Worm (Caenorhabditis elegans) whole organism, young adult: Measurements from ENCODE around the gene lnkn-1.
"Not testable (repeated sequence)": the region's sequence is repeated elsewhere in the genome, so short reads cannot be mapped to it uniquely, and the experiment has no call there.

Experiments
- B0336.3 ChIP-seq: fragments of 200-800 bp; sonication (Bioruptor generic); IDR thresholded peaks from 2 replicates; pipeline ENCODE4 v1.3.6; 2022; ENCODE audit warnings: missing genetic modification characterization, missing compliant biosample characterization
- D2030.7 ChIP-seq: fragments of 200-800 bp; sonication (Bioruptor generic); IDR thresholded peaks from 2 replicates; pipeline ENCODE4 v1.3.6; 2022; ENCODE audit warnings: missing genetic modification reagents, missing genetic modification characterization, missing compliant biosample characterization
- F33H1.4 ChIP-seq: fragments of 200-800 bp; sonication (Bioruptor generic); IDR thresholded peaks from 2 replicates; pipeline ENCODE4 v1.3.6; 2022; ENCODE audit warnings: missing genetic modification reagents, missing genetic modification characterization, missing compliant biosample characterization
- F39B2.1 ChIP-seq: fragments of 200-800 bp; sonication (Bioruptor generic); IDR thresholded peaks from 2 replicates; pipeline ENCODE4 v1.3.6; 2022; ENCODE audit warnings: missing genetic modification reagents, missing genetic modification characterization, missing compliant biosample characterization
- Y53F4B.3 ChIP-seq: fragments of 200-800 bp; sonication (Bioruptor generic); IDR thresholded peaks from 2 replicates; pipeline ENCODE4 v1.3.6; 2022; ENCODE audit warnings: missing genetic modification reagents, missing genetic modification characterization, missing compliant biosample characterization
- Y53G8AR.9 ChIP-seq: fragments of 200-800 bp; sonication (Bioruptor generic); conservative IDR thresholded peaks from 2 replicates; pipeline ENCODE4 v1.3.6; 2022; ENCODE audit warnings: missing genetic modification reagents, missing genetic modification characterization, missing compliant biosample characterization
- Y56A3A.18 ChIP-seq: fragments of 200-800 bp; sonication (Bioruptor generic); IDR thresholded peaks from 2 replicates; pipeline ENCODE4 v1.3.6; 2022; ENCODE audit warnings: missing genetic modification reagents, missing genetic modification characterization, missing compliant biosample characterization
- Y79H2A.3 ChIP-seq: fragments of 200-800 bp; sonication (Bioruptor generic); conservative IDR thresholded peaks from 2 replicates; pipeline ENCODE4 v1.3.6; 2022; ENCODE audit warnings: missing genetic modification reagents, missing genetic modification characterization, missing compliant biosample characterization
- Y95B8A.8 ChIP-seq: fragments of 200-800 bp; sonication (Bioruptor generic); IDR thresholded peaks from 2 replicates; pipeline ENCODE4 v1.3.6; 2022; ENCODE audit warnings: missing genetic modification reagents, missing genetic modification characterization, missing compliant biosample characterization
- aptf-2 ChIP-seq: fragments of 200-800 bp; sonication (Bioruptor generic); conservative IDR thresholded peaks from 2 replicates; pipeline ENCODE4 v1.3.6; 2022; ENCODE audit warnings: missing genetic modification reagents, missing genetic modification characterization, missing compliant biosample characterization
- bed-1 ChIP-seq: fragments of 200-800 bp; sonication (Bioruptor generic); IDR thresholded peaks from 2 replicates; pipeline ENCODE4 v1.3.6; 2022; ENCODE audit warnings: missing genetic modification reagents, missing genetic modification characterization, missing compliant biosample characterization
- cebp-1 ChIP-seq, 2 experiments: fragments of 200-800 bp in 1 of 2; sonication (Bioruptor generic) in 1 of 2; sonication (generic microtip) in 1 of 2; IDR thresholded peaks in 1 of 2; optimal IDR thresholded peaks in 1 of 2; 2 replicates each; pipeline versions ENCODE4 v1.3.6 to Lab custom; 2017 to 2022; ENCODE audit warnings: missing compliant biosample characterization in 2 of 2, missing genetic modification characterization in 2 of 2, mild to moderate bottlenecking in 1 of 2, missing genetic modification reagents in 1 of 2, moderate library complexity in 1 of 2
- ceh-58 ChIP-seq: fragments of 200-800 bp; sonication (Bioruptor generic); IDR thresholded peaks from 2 replicates; pipeline ENCODE4 v1.3.6; 2022; ENCODE audit warnings: missing genetic modification characterization, missing compliant biosample characterization
- ceh-79 ChIP-seq: sonication (generic microtip); optimal IDR thresholded peaks from 2 replicates; lab custom pipeline; 2017; ENCODE audit warnings: mild to moderate bottlenecking, missing genetic modification characterization, missing compliant biosample characterization
- die-1 ChIP-seq: sonication (generic microtip); optimal IDR thresholded peaks from 2 replicates; lab custom pipeline; 2016; ENCODE audit warnings: missing genotype, mild to moderate bottlenecking, missing genetic modification characterization, missing compliant biosample characterization
- dox-1 ChIP-seq: fragments of 200-800 bp; sonication (Bioruptor generic); IDR thresholded peaks from 2 replicates; pipeline ENCODE4 v1.3.6; 2022; ENCODE audit warnings: missing genetic modification reagents, missing genetic modification characterization, missing compliant biosample characterization
- dpl-1 ChIP-seq: fragments of 150-350 bp; optimal IDR thresholded peaks from 2 replicates; lab custom pipeline; 2014; ENCODE audit warnings: missing biosample characterization, missing genetic modification reagents, missing genetic modification characterization
- egl-18 ChIP-seq: fragments of 200-800 bp; sonication (Bioruptor generic); IDR thresholded peaks from 2 replicates; pipeline ENCODE4 v1.3.6; 2022; ENCODE audit warnings: missing genetic modification reagents, missing genetic modification characterization, missing compliant biosample characterization
- egrh-3 ChIP-seq: fragments of 200-800 bp; sonication (Bioruptor generic); IDR thresholded peaks from 2 replicates; pipeline ENCODE4 v1.3.6; 2022; ENCODE audit warnings: missing genetic modification reagents, missing genetic modification characterization, missing compliant biosample characterization
- ekl-4 ChIP-seq: fragments of 200-800 bp; sonication (Bioruptor generic); IDR thresholded peaks from 2 replicates; pipeline ENCODE4 v1.3.6; 2022; ENCODE audit warnings: missing genetic modification reagents, missing genetic modification characterization, missing compliant biosample characterization
- him-1 ChIP-seq: sonication (generic microtip); optimal IDR thresholded peaks from 2 replicates; lab custom pipeline; 2016; ENCODE audit warnings: missing genotype, missing genetic modification reagents, missing genetic modification characterization, missing compliant biosample characterization
- hlh-12 ChIP-seq: sonication (generic microtip); optimal IDR thresholded peaks from 2 replicates; lab custom pipeline; 2016; ENCODE audit warnings: missing genetic modification characterization, missing compliant biosample characterization
- hlh-26 ChIP-seq: fragments of 200-800 bp; sonication (Bioruptor generic); conservative IDR thresholded peaks from 2 replicates; pipeline ENCODE4 v1.3.6; 2022; ENCODE audit warnings: missing genetic modification reagents, missing genetic modification characterization, missing compliant biosample characterization
- hmg-1.2 ChIP-seq: fragments of 200-800 bp; sonication (Bioruptor generic); IDR thresholded peaks from 2 replicates; pipeline ENCODE4 v1.3.6; 2022; ENCODE audit warnings: missing genetic modification reagents, missing genetic modification characterization, missing compliant biosample characterization
- hsf-1 ChIP-seq: fragments of 200-800 bp; sonication (Bioruptor generic); IDR thresholded peaks from 2 replicates; pipeline ENCODE4 v1.3.6; 2022; ENCODE audit warnings: missing genetic modification reagents, missing genetic modification characterization, missing compliant biosample characterization
- lin-26 ChIP-seq: fragments of 200-800 bp; sonication (Bioruptor generic); IDR thresholded peaks from 2 replicates; pipeline ENCODE4 v1.3.6; 2022; ENCODE audit warnings: missing genetic modification reagents, missing genetic modification characterization, missing compliant biosample characterization
- lin-35 ChIP-seq, 3 experiments: fragments of 150-350 bp in 2 of 3; sonication (generic microtip) in 1 of 3; optimal IDR thresholded peaks; 2 replicates each; lab custom pipeline; 2014 to 2018; ENCODE audit warnings: missing biosample characterization in 3 of 3, missing genetic modification characterization in 3 of 3, missing genetic modification reagents in 3 of 3
- lin-54 ChIP-seq: fragments of 200-800 bp; sonication (Bioruptor generic); optimal IDR thresholded peaks from 2 replicates; lab custom pipeline; 2018; ENCODE audit warnings: mild to moderate bottlenecking, missing genetic modification characterization, missing compliant biosample characterization
- lir-1 ChIP-seq: fragments of 200-800 bp; sonication (Bioruptor generic); conservative IDR thresholded peaks from 2 replicates; pipeline ENCODE4 v1.3.6; 2022; ENCODE audit warnings: missing genetic modification reagents, missing genetic modification characterization, missing compliant biosample characterization
- lsl-1 ChIP-seq: fragments of 200-800 bp; sonication (Bioruptor generic); optimal IDR thresholded peaks from 2 replicates; lab custom pipeline; 2018; ENCODE audit warnings: mild to moderate bottlenecking, missing genetic modification characterization, moderate library complexity, missing compliant biosample characterization
- lsy-27 ChIP-seq: sonication (generic microtip); optimal IDR thresholded peaks from 2 replicates; lab custom pipeline; 2017; ENCODE audit warnings: missing genetic modification characterization, mild to moderate bottlenecking, missing compliant biosample characterization, antibody characterized with exemption, missing genotype, borderline replicate concordance; ENCODE audit not compliant: insufficient read depth
- madf-6 ChIP-seq: fragments of 200-800 bp; sonication (Bioruptor generic); IDR thresholded peaks from 2 replicates; pipeline ENCODE4 v1.3.6; 2022; ENCODE audit warnings: missing genetic modification reagents, missing genetic modification characterization, missing compliant biosample characterization
- mcd-1 ChIP-seq: fragments of 200-800 bp; sonication (Bioruptor generic); IDR thresholded peaks from 2 replicates; pipeline ENCODE4 v1.3.6; 2022; ENCODE audit warnings: missing genetic modification reagents, missing genetic modification characterization, missing compliant biosample characterization
- mel-28 ChIP-seq: sonication (generic microtip); optimal IDR thresholded peaks from 2 replicates; lab custom pipeline; 2016; ENCODE audit warnings: borderline replicate concordance, mild to moderate bottlenecking, missing genetic modification characterization, missing compliant biosample characterization
- nfya-1 ChIP-seq: sonication (generic microtip); optimal IDR thresholded peaks from 2 replicates; lab custom pipeline; 2017; ENCODE audit warnings: antibody characterized with exemption, missing compliant biosample characterization, missing genetic modification characterization, borderline replicate concordance; ENCODE audit not compliant: insufficient read depth
- nfyb-1 ChIP-seq: fragments of 200-800 bp; sonication (Bioruptor generic); IDR thresholded peaks from 2 replicates; pipeline ENCODE4 v1.3.6; 2022; ENCODE audit warnings: missing genetic modification reagents, missing genetic modification characterization, missing compliant biosample characterization
- nhr-120 ChIP-seq: fragments of 200-800 bp; sonication (Bioruptor generic); IDR thresholded peaks from 2 replicates; pipeline ENCODE4 v1.3.6; 2022; ENCODE audit warnings: missing genetic modification characterization, missing compliant biosample characterization
- nhr-90 ChIP-seq: sonication (generic microtip); optimal IDR thresholded peaks from 2 replicates; lab custom pipeline; 2016; ENCODE audit warnings: missing genotype, mild to moderate bottlenecking, missing genetic modification characterization, missing compliant biosample characterization
- pbrm-1 ChIP-seq: fragments of 200-800 bp; sonication (Bioruptor generic); IDR thresholded peaks from 2 replicates; pipeline ENCODE4 v1.3.6; 2022; ENCODE audit warnings: missing genetic modification reagents, missing genetic modification characterization, missing compliant biosample characterization
- rcor-1 ChIP-seq: fragments of 200-800 bp; sonication (Bioruptor generic); IDR thresholded peaks from 2 replicates; pipeline ENCODE4 v1.3.6; 2022; ENCODE audit warnings: missing genetic modification reagents, missing genetic modification characterization, missing compliant biosample characterization
- snpc-4 ChIP-seq, 5 experiments: fragments of 150-350 bp in 1 of 5; sonication (generic microtip) in 4 of 5; optimal IDR thresholded peaks; 2 replicates each; lab custom pipeline; 2014 to 2018; ENCODE audit warnings: missing genetic modification characterization in 5 of 5, missing biosample characterization in 3 of 5, antibody characterized with exemption in 2 of 5, mild to moderate bottlenecking in 2 of 5, missing compliant biosample characterization in 2 of 5, missing genotype in 2 of 5, moderate library complexity in 2 of 5, missing genetic modification reagents in 1 of 5
- tbp1 ChIP-seq: fragments of 200-800 bp; sonication (Bioruptor generic); optimal IDR thresholded peaks from 2 replicates; lab custom pipeline; 2018; ENCODE audit warnings: mild to moderate bottlenecking, missing genetic modification characterization, missing compliant biosample characterization
- unc-130 ChIP-seq: sonication (generic microtip); optimal IDR thresholded peaks from 2 replicates; lab custom pipeline; 2016; ENCODE audit warnings: missing genetic modification reagents, missing genetic modification characterization, missing compliant biosample characterization
- zfh-2 ChIP-seq: fragments of 200-800 bp; sonication (Bioruptor generic); conservative IDR thresholded peaks from 2 replicates; pipeline ENCODE4 v1.3.6; 2022; ENCODE audit warnings: missing genetic modification reagents, missing genetic modification characterization, missing compliant biosample characterization
- zim-3 ChIP-seq: sonication (generic microtip); optimal IDR thresholded peaks from 2 replicates; lab custom pipeline; 2017; ENCODE audit warnings: mild to moderate bottlenecking, missing genetic modification characterization, moderate library complexity, missing compliant biosample characterization

The lnkn-1 gene

DNA sequence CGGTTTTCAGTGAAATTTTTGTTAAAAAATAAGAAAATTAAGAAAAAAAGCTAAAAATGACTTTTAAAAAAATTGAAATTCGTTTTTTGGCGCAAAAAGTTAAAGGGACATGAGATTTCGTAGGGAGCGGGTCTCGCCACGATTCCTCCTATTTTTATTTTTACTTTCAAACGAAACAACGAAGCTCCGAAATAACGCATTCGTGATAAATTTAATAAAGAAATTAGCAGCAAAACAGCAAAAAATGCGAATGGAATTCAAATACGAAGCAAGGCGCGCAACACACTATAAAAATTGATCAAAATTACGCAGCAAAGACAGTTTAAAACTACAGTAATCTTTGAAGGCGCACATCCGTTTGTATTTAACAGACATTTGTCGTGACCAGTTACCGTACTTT, 9.7 kb downstream of the lnkn-1 start (continued):
- TF ChIP-seq die-1 (no peak), zim-3 (tag; lab: Kevin White, UChicago) (no peak), lir-1 (no peak), lsy-27 (tag; lab: Kevin White, UChicago) (no peak), Y95B8A.8 (GFP tag; lab: Robert Waterston, UW) (0 out of 2 replicates have a peak, but pooled peaks have one; percentile 5), egrh-3 (GFP tag; lab: Robert Waterston, UW) (no peak), B0336.3 (GFP tag; lab: Robert Waterston, UW) (no peak), hlh-12 (tag; lab: Kevin White, UChicago) (no peak), nfya-1 (tag; lab: Kevin White, UChicago) (no peak), lin-35 (GFP tag; optimal IDR thresholded peaks at IDR 0.05; lab: Kevin White, UChicago) (peak in 1 of 3 experiments; percentile 1), lin-26 (no peak), nhr-90 (tag; lab: Kevin White, UChicago) (no peak), egl-18 (GFP tag; lab: Robert Waterston, UW) (no peak), mel-28 (tag; lab: Kevin White, UChicago) (no peak), hlh-26 (GFP tag; lab: Robert Waterston, UW) (no peak), hsf-1 (GFP tag; lab: Robert Waterston, UW) (no peak), ceh-79 (tag; lab: Kevin White, UChicago) (no peak), ceh-58 (GFP tag; lab: Robert Waterston, UW) (no peak), unc-130 (no peak), F39B2.1 (GFP tag; lab: Robert Waterston, UW) (no peak), nhr-120 (GFP tag; lab: Robert Waterston, UW) (no peak), zfh-2 (GFP tag; lab: Robert Waterston, UW) (no peak), dpl-1 (GFP tag; lab: Kevin White, UChicago) (peak; percentile 73), him-1 (tag; lab: Kevin White, UChicago) (peak; percentile 16), Y53F4B.3 (GFP tag; lab: Robert Waterston, UW) (no peak), Y56A3A.18 (GFP tag; lab: Robert Waterston, UW) (no peak), bed-1 (no peak), Y79H2A.3 (GFP tag; lab: Robert Waterston, UW) (no peak)

ce11 chrIII:8901078-8901477, 11.0 kb downstream of the lnkn-1 start:
- TF ChIP-seq lsl-1 (GFP tag; lab: Kevin White, UChicago) (peak; percentile 12), pbrm-1 (GFP tag; lab: Robert Waterston, UW) (peak; percentile 90), tbp1 (GFP tag; lab: Kevin White, UChicago) (peak; percentile 39), cebp-1 (tag; optimal IDR thresholded peaks at IDR 0.05; lab: Kevin White, UChicago) (peak; percentile 3), F39B2.1 (GFP tag; lab: Robert Waterston, UW) (peak; percentile 99), hmg-1.2 (0 out of 2 replicates have a peak, but pooled peaks have one; percentile 42), Y53G8AR.9 (GFP tag; lab: Robert Waterston, UW) (0 out of 2 replicates have a peak, but pooled peaks have one; percentile 45), madf-6 (GFP tag; lab: Robert Waterston, UW) (peak; percentile 69), dox-1 (GFP tag; lab: Robert Waterston, UW) (peak; percentile 81), D2030.7 (GFP tag; lab: Robert Waterston, UW) (peak; percentile 39; the same call in 1 of the 2 replicates), lin-54 (GFP tag; lab: Kevin White, UChicago) (peak; percentile 21), snpc-4 (tag; optimal IDR thresholded peaks at IDR 0.05; lab: Kevin White, UChicago) (peak in 1 of 4 experiments; percentile 39), mcd-1 (GFP tag; lab: Robert Waterston, UW) (peak; percentile 56), aptf-2 (GFP tag; lab: Robert Waterston, UW) (peak; percentile 55; the same call in 1 of the 2 replicates), ekl-4 (peak; percentile 79), rcor-1 (peak; percentile 42; the same call in 1 of the 2 replicates), F33H1.4 (peak; percentile 69), nfyb-1 (GFP tag; lab: Robert Waterston, UW) (0 out of 2 replicates have a peak, but pooled peaks have one; percentile 11)
- TF ChIP-seq cebp-1 (GFP tag; IDR thresholded peaks at IDR 0.05; lab: Robert Waterston, UW); snpc-4 (GFP tag; optimal IDR thresholded peaks at IDR 0.05; lab: Kevin White, UChicago): not testable (repeated sequence)
